Worm (Caenorhabditis elegans): ENCODE measurements around the gene nhr-46.
A peak's percentile ranks its signal among the peaks of the same experiment; 100 is the strongest.

nhr-46 gene

DNA sequence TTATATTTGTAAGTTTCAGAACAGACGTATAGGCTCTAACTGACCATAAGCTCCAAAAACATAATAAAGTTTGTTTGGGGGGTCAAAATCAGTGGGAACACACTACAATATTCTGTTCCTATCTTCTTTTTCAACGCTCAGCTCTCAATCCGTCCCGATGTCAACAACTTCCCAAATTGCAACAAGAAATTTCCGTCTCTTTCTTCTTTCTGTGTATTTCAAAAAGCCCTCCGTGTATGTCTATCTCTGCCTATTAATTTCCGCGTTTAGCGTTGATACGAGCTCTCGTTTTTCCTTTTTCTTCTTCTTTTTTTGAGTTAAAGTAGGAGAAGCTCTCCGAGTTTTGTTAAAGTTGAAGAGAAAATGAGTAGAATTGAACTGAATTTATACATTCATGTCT lies 34.0 kb downstream of the nhr-46 start:
- TF ChIP-seq ces-1 (GFP tag; optimal IDR thresholded peaks at IDR 0.05) (peak; percentile 19), ham-2 (GFP tag; optimal IDR thresholded peaks at IDR 0.05) (no peak)

DNA sequence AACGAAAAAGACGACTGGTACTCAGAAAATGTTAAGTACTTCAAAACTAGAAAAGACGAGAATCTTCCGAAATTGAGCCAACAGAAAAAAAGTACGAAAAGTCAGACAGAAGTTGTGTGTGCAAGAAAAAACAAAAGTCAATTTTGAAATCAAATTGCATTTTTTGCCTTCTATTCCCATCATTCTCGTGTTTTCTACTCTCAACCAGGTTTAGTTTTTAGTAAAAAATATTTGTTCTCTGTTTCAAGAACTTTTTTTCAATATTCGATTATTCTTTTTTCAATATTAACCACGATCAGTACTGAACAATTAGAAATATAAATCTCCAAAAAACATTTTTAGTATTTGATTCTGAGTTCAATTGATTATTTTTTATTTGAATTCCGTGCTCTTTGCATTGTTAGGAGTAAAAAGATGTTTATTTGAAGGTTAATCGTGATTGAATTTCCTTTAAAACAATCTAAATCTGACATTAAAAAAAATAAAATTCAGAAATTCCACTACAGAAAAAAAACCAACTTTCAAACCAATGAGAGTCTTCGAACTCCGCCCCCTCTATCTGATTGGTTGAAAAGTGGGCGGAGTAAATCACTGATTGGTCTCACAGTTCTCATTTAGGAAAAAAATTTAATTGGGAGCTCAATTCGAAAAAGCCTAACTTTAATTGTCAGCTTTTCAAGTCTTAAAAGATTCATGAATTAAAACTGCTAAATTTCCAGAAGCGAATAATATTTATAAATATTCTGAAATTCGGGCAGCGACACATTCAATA lies 42.1 kb downstream of the nhr-46 start:
- TF ChIP-seq ztf-11 (tag; optimal IDR thresholded peaks at IDR 0.05) (no peak), lin-13 (tag; optimal IDR thresholded peaks at IDR 0.05) (no peak), zip-8 (tag; optimal IDR thresholded peaks at IDR 0.05) (no peak), cnd-1 (tag; optimal IDR thresholded peaks at IDR 0.05) (no peak), ceh-43 (GFP tag; optimal IDR thresholded peaks at IDR 0.05) (no peak), hlh-1 (tag; optimal IDR thresholded peaks at IDR 0.05) (no peak), blmp-1 (tag; optimal IDR thresholded peaks at IDR 0.05) (no peak), ceh-83 (GFP tag; optimal IDR thresholded peaks at IDR 0.05) (no peak), M03D4.4 (tag; optimal IDR thresholded peaks at IDR 0.05) (no peak), mep-1 (tag; optimal IDR thresholded peaks at IDR 0.05) (no peak)

DNA sequence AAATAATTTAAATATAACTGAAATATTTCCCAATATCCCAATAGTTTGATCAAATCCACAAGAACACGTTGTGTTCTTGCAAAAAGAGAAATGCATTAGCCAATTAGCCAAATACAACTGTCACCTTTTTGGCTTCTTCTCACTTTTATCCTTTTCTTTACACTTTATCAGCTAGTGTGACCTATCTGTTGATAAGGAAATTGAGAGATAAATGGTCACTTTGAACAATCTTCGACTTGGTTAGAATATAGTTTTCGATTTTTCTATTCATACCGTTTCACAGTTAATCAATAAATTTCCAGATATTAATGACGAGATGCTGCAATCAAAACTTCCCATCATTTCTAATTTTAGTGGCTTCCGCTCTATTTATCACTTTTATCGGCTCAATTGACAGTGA lies 48.9 kb downstream of the nhr-46 start, which contains the start of gene C55C3.1:
C55C3.1 (plus strand) TSS at position 301 of the 400 bp plus-strand sequence.
- no peak for TF ChIP-seq lsy-2 (tag; optimal IDR thresholded peaks at IDR 0.05)
- TF ChIP-seq nhr-2 (tag; optimal IDR thresholded peaks at IDR 0.05) = no peak
- TF ChIP-seq tbx-8 (GFP tag; optimal IDR thresholded peaks at IDR 0.05) = no peak
- TF ChIP-seq ztf-11 (tag; optimal IDR thresholded peaks at IDR 0.05) = no peak
- TF ChIP-seq sem-2 (GFP tag; optimal IDR thresholded peaks at IDR 0.05) = no peak

DNA sequence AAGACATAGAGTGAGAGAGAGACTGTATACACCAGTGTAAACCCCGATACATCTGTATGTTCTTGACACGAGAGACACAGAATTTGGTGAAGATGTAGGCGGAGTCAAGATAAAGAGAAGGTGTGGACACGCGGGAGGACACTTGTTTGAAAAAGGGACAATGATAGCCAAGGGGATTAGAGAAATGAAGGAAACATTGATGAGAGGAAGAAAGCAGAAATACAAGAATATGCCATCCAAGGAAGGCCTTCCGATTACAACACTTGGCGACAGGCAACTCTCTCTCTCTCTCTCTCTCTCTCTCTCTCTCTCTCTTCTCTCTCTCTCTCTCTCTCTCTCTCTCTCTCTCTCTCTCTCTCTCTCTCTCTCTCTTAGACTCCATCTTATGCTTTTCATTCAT lies 51.1 kb downstream of the nhr-46 start:
- TF ChIP-seq mep-1 (tag; optimal IDR thresholded peaks at IDR 0.05) (no peak), elt-1 (tag; optimal IDR thresholded peaks at IDR 0.05; ENCODE audit: borderline replicate concordance, insufficient read depth) (peak; percentile 15), pha-4 (tag; optimal IDR thresholded peaks at IDR 0.05) (no peak)

DNA sequence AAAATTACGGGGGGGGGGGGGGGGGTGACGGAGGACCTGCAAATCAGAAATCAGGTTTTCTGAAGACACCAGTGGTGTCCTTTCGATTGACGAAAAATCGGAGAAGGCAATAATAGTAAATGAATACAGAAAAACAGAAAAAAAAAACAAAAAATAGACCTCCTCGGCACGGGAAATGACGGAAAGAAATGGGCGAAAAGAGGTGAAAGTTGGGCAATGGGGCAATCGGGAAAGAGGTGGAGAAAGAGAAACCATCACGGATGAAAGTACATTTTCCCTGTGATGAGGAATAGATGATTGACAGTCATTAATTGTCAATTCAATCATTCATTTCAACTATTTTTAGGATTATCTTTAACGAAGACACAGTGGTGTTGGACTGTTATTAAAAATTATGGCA lies 53.7 kb downstream of the nhr-46 start:
- TF ChIP-seq unc-120 (tag; optimal IDR thresholded peaks at IDR 0.05; ENCODE audit: poor library complexity, severe bottlenecking) (no peak), nhr-28 (tag; optimal IDR thresholded peaks at IDR 0.05) (no peak), unc-39 (tag; optimal IDR thresholded peaks at IDR 0.05) (no peak), blmp-1 (tag; optimal IDR thresholded peaks at IDR 0.05) (peak; percentile 67), ceh-83 (GFP tag; optimal IDR thresholded peaks at IDR 0.05) (no peak), sptf-1 (tag; optimal IDR thresholded peaks at IDR 0.05) (no peak)

DNA sequence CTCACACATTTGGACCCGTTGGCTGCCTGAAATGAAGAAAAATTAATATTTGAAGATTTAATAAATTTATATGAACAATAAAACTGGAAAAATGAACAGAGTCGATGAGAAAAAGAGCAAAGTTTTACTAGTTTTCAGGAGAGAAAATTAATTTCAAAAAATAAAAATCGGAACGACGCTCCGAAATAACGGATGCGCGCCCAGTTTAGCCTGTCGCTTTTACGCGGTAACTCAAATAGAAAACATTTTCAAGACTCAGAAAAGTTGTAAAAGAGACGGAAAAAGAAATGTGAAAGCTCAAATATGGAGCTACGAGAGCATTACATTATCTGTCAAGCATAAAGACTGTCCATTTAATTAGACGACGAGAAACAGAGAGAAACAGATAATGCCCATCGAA lies 54.2 kb downstream of the nhr-46 start, which contains the start of the genes C55C3.73 and perm-5:
C55C3.73 (minus strand) TSS at position 9 of the 400 bp plus-strand sequence.
perm-5 (minus strand) TSS at position 26 of the 400 bp plus-strand sequence.
- TF ChIP-seq blmp-1 (tag; optimal IDR thresholded peaks at IDR 0.05) = no peak
- no peak for TF ChIP-seq mab-5 (tag; optimal IDR thresholded peaks at IDR 0.05)
- no peak for TF ChIP-seq elt-1 (tag; optimal IDR thresholded peaks at IDR 0.05; ENCODE audit: borderline replicate concordance, insufficient read depth)
- TF ChIP-seq snpc-4 (tag; optimal IDR thresholded peaks at IDR 0.05) = no peak
- TF ChIP-seq sem-2 (GFP tag; optimal IDR thresholded peaks at IDR 0.05) = no peak
- TF ChIP-seq drap-1 (GFP tag; optimal IDR thresholded peaks at IDR 0.05) = no peak
- no peak for TF ChIP-seq lsy-2 (tag; optimal IDR thresholded peaks at IDR 0.05)
- TF ChIP-seq unc-39 (tag; optimal IDR thresholded peaks at IDR 0.05) = no peak
- TF ChIP-seq mls-2 (tag; optimal IDR thresholded peaks at IDR 0.05) = no peak
- no peak for TF ChIP-seq flh-1 (GFP tag; optimal IDR thresholded peaks at IDR 0.05)
- TF ChIP-seq ces-1 (GFP tag; optimal IDR thresholded peaks at IDR 0.05) = no peak

DNA sequence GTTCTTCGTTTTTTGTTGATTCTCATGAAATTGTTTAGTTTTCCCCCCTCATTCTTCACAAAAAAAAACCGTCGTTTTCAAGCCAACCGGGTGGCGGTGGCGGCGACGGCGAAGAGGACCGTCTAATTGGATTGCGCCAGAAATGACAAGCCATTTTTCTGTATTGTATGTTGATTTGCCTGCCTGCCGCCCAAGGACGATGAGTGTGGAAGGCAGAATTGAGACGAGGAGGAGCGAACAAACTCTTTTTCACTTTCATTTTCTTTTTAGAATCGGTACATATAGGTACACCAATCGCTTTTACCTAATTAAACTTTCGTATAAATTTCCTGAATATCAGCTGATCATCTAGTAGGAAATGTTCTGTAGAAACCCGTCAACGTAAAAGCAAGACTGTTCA lies 56.0 kb downstream of the nhr-46 start:
- peak; percentile 1 for TF ChIP-seq ham-2 (GFP tag; optimal IDR thresholded peaks at IDR 0.05)
- TF ChIP-seq ces-1 (GFP tag; optimal IDR thresholded peaks at IDR 0.05) = no peak

Data from whole organism, mixed stage, embryonic.